Fruit fly (Drosophila melanogaster) whole organism, embryonic: ENCODE results near the gene CG33269.
A peak's percentile ranks its signal among the peaks of the same experiment; 100 is the strongest.

Experiments
- Bgb ChIP-seq: fragments of 200-800 bp; sonication (Bioruptor generic); IDR thresholded peaks from 2 replicates; pipeline ENCODE4 v1.3.6; 2022; ENCODE audit warnings: missing biosample characterization, missing genetic modification characterization; ENCODE audit not compliant: partially characterized antibody
- CG10209 ChIP-seq: fragments of 200-800 bp; sonication (Bioruptor generic); optimal IDR thresholded peaks from 3 replicates; lab custom pipeline; 2017; ENCODE audit warnings: missing biosample characterization, mild to moderate bottlenecking, missing genetic modification characterization, missing genetic modification reagents
- CG11093 ChIP-seq: fragments of 200-800 bp; sonication (Bioruptor generic); IDR thresholded peaks from 3 replicates; pipeline ENCODE4 v1.3.6; 2022; ENCODE audit warnings: missing biosample characterization, missing genetic modification characterization
- CG12391 ChIP-seq: fragments of 200-800 bp; sonication (Bioruptor generic); optimal IDR thresholded peaks from 3 replicates; lab custom pipeline; 2018; ENCODE audit warnings: missing biosample characterization, mild to moderate bottlenecking, missing genetic modification characterization, moderate library complexity
- CG12769 ChIP-seq: fragments of 200-800 bp; sonication (Bioruptor generic); optimal IDR thresholded peaks from 2 replicates; lab custom pipeline; 2019; ENCODE audit warnings: missing biosample characterization, mild to moderate bottlenecking, missing genetic modification characterization, moderate library complexity
- CG12942 ChIP-seq: fragments of 200-800 bp; sonication (Bioruptor generic); optimal IDR thresholded peaks from 3 replicates; lab custom pipeline; 2016; ENCODE audit warnings: missing biosample characterization, missing genetic modification characterization
- CG13123 ChIP-seq: fragments of 200-800 bp; sonication (Bioruptor generic); optimal IDR thresholded peaks from 2 replicates; lab custom pipeline; 2016; ENCODE audit warnings: missing biosample characterization, missing genetic modification characterization
- CG15269 ChIP-seq: fragments of 200-800 bp; sonication (Bioruptor generic); optimal IDR thresholded peaks from 2 replicates; lab custom pipeline; 2018; ENCODE audit warnings: missing biosample characterization, mild to moderate bottlenecking, missing genetic modification characterization, moderate library complexity
- CG15601 ChIP-seq: fragments of 200-800 bp; sonication (Bioruptor generic); optimal IDR thresholded peaks from 3 replicates; lab custom pipeline; 2019; ENCODE audit warnings: missing biosample characterization, mild to moderate bottlenecking, missing genetic modification characterization, moderate library complexity
- CG17385 ChIP-seq: fragments of 200-800 bp; sonication (Bioruptor generic); optimal IDR thresholded peaks from 3 replicates; lab custom pipeline; 2018; ENCODE audit warnings: missing biosample characterization, mild to moderate bottlenecking, missing genetic modification characterization
- CG17829 ChIP-seq: fragments of 200-800 bp; optimal IDR thresholded peaks from 2 replicates; lab custom pipeline; 2019; ENCODE audit warnings: missing biosample characterization, mild to moderate bottlenecking, missing genetic modification characterization, moderate library complexity
- CG2129 ChIP-seq: fragments of 200-800 bp; sonication (Bioruptor generic); IDR thresholded peaks from 2 replicates; pipeline ENCODE4 v1.3.6; 2022; ENCODE audit warnings: missing biosample characterization, missing genetic modification characterization; ENCODE audit not compliant: partially characterized antibody
- CG30020 ChIP-seq: fragments of 200-800 bp; optimal IDR thresholded peaks from 2 replicates; lab custom pipeline; 2019; ENCODE audit warnings: missing biosample characterization, mild to moderate bottlenecking, missing genetic modification characterization, moderate library complexity
- CG4404 ChIP-seq: fragments of 200-800 bp; sonication (Bioruptor generic); IDR thresholded peaks from 2 replicates; pipeline ENCODE4 v1.3.6; 2022; ENCODE audit warnings: missing biosample characterization, missing genetic modification characterization
- CG4424 ChIP-seq: fragments of 200-800 bp; sonication (Bioruptor generic); optimal IDR thresholded peaks from 3 replicates; lab custom pipeline; 2016; ENCODE audit warnings: missing biosample characterization, missing genetic modification characterization
- CG5180 ChIP-seq: fragments of 200-800 bp; sonication (Bioruptor generic); optimal IDR thresholded peaks from 3 replicates; lab custom pipeline; 2017; ENCODE audit warnings: missing biosample characterization, missing genetic modification characterization, mild to moderate bottlenecking, moderate library complexity, missing genetic modification reagents
- CG6272 ChIP-seq: fragments of 200-800 bp; sonication (Bioruptor generic); IDR thresholded peaks from 2 replicates; pipeline ENCODE4 v1.3.6; 2022; ENCODE audit warnings: missing biosample characterization, missing genetic modification characterization
- CG6813 ChIP-seq: fragments of 200-800 bp; sonication (Bioruptor generic); optimal IDR thresholded peaks from 2 replicates; lab custom pipeline; 2017; ENCODE audit warnings: missing biosample characterization, missing genetic modification characterization, mild to moderate bottlenecking, moderate library complexity, missing genetic modification reagents
- CG7786 ChIP-seq: fragments of 200-800 bp; sonication (Bioruptor generic); optimal IDR thresholded peaks from 2 replicates; lab custom pipeline; 2016; ENCODE audit warnings: missing biosample characterization, missing genetic modification characterization
- CG8388 ChIP-seq: fragments of 200-800 bp; sonication (Bioruptor generic); optimal IDR thresholded peaks from 2 replicates; lab custom pipeline; 2019; ENCODE audit warnings: missing biosample characterization, mild to moderate bottlenecking, missing genetic modification characterization, moderate library complexity
- CG8944 ChIP-seq: fragments of 200-800 bp; sonication (Bioruptor generic); optimal IDR thresholded peaks from 3 replicates; lab custom pipeline; 2016; ENCODE audit warnings: missing biosample characterization, missing genetic modification characterization
- CG9727 ChIP-seq: fragments of 200-800 bp; sonication (Bioruptor generic); optimal IDR thresholded peaks from 3 replicates; lab custom pipeline; 2017; ENCODE audit warnings: missing biosample characterization, mild to moderate bottlenecking, missing genetic modification characterization
- CG9797 ChIP-seq: fragments of 200-800 bp; sonication (Bioruptor generic); optimal IDR thresholded peaks from 3 replicates; lab custom pipeline; 2018; ENCODE audit warnings: missing biosample characterization, mild to moderate bottlenecking, missing genetic modification characterization
- D ChIP-seq, 2 experiments: fragments of 200-800 bp in 1 of 2; fragments of >200 bp in 1 of 2; sonication (Bioruptor generic) in 1 of 2; optimal IDR thresholded peaks; 2 replicates in 1 of 2; 3 replicates in 1 of 2; lab custom pipeline; 2017; ENCODE audit warnings: mild to moderate bottlenecking in 1 of 2, missing biosample characterization in 1 of 2, missing genetic modification characterization in 1 of 2, missing genetic modification reagents in 1 of 2
- Dll ChIP-seq: fragments of 200-800 bp; sonication (Bioruptor generic); IDR thresholded peaks from 4 replicates; pipeline ENCODE4 v1.3.6; 2022; ENCODE audit warnings: missing biosample characterization, missing genetic modification characterization; ENCODE audit not compliant: partially characterized antibody
- Dp ChIP-seq: fragments of 200-800 bp; sonication (Bioruptor generic); optimal IDR thresholded peaks from 2 replicates; lab custom pipeline; 2018; ENCODE audit warnings: missing biosample characterization, mild to moderate bottlenecking, missing genetic modification characterization, moderate library complexity
- Drgx ChIP-seq: fragments of 200-800 bp; sonication (Bioruptor generic); IDR thresholded peaks from 2 replicates; pipeline ENCODE4 v1.3.6; 2022; ENCODE audit warnings: missing biosample characterization, missing genetic modification characterization
- Fer1 ChIP-seq: fragments of 200-800 bp; sonication (Bioruptor generic); optimal IDR thresholded peaks from 2 replicates; lab custom pipeline; 2017; ENCODE audit warnings: missing biosample characterization, mild to moderate bottlenecking, missing genetic modification characterization
- Gsc ChIP-seq: fragments of 200-800 bp; sonication (Bioruptor generic); IDR thresholded peaks from 2 replicates; pipeline ENCODE4 v1.3.6; 2022; ENCODE audit warnings: missing biosample characterization, missing genetic modification characterization
- H2.0 ChIP-seq: fragments of 200-800 bp; sonication (Bioruptor generic); IDR thresholded peaks from 2 replicates; pipeline ENCODE4 v1.3.6; 2022; ENCODE audit warnings: missing biosample characterization, missing genetic modification characterization
- Meics ChIP-seq: fragments of 200-800 bp; sonication (Bioruptor generic); optimal IDR thresholded peaks from 2 replicates; lab custom pipeline; 2017; ENCODE audit warnings: missing biosample characterization, mild to moderate bottlenecking, missing genetic modification characterization
- Optix ChIP-seq: fragments of 200-800 bp; sonication (Bioruptor generic); IDR thresholded peaks from 3 replicates; pipeline ENCODE4 v1.3.6; 2022; ENCODE audit warnings: missing biosample characterization, missing genetic modification characterization
- Ravus ChIP-seq: fragments of 200-800 bp; sonication (Bioruptor generic); IDR thresholded peaks from 2 replicates; pipeline ENCODE4 v1.3.6; 2022; ENCODE audit warnings: missing biosample characterization, missing genetic modification characterization
- Spps ChIP-seq: fragments of 200-800 bp; sonication (Bioruptor generic); optimal IDR thresholded peaks from 2 replicates; lab custom pipeline; 2018; ENCODE audit warnings: missing biosample characterization, mild to moderate bottlenecking, missing genetic modification characterization
- Trl ChIP-seq, 3 experiments: fragments of >200 bp in 2 of 3; fragments of 200-800 bp in 1 of 3; sonication (Bioruptor generic) in 1 of 3; optimal IDR thresholded peaks; 2 replicates in 1 of 3; 3 replicates in 2 of 3; lab custom pipeline; 2016 to 2017; ENCODE audit warnings: missing biosample characterization in 1 of 3, missing genetic modification characterization in 1 of 3
- Xrp1 ChIP-seq: fragments of 200-800 bp; sonication (Bioruptor generic); IDR thresholded peaks from 2 replicates; pipeline ENCODE4 v1.3.6; 2022; ENCODE audit warnings: missing biosample characterization, missing genetic modification characterization
- YL-1 ChIP-seq: fragments of 200-800 bp; sonication (Bioruptor generic); optimal IDR thresholded peaks from 3 replicates; lab custom pipeline; 2017; ENCODE audit warnings: missing biosample characterization, mild to moderate bottlenecking, missing genetic modification characterization
- abd-A ChIP-seq: fragments of 200-800 bp; sonication (Bioruptor generic); optimal IDR thresholded peaks from 3 replicates; lab custom pipeline; 2019; ENCODE audit warnings: missing biosample characterization, mild to moderate bottlenecking, missing genetic modification characterization, moderate library complexity
- bowl ChIP-seq: fragments of 200-800 bp; sonication (Bioruptor generic); IDR thresholded peaks from 2 replicates; pipeline ENCODE4 v1.3.6; 2022; ENCODE audit warnings: missing biosample characterization, missing genetic modification characterization
- cwo ChIP-seq: fragments of 200-800 bp; sonication (Bioruptor generic); optimal IDR thresholded peaks from 3 replicates; lab custom pipeline; 2017; ENCODE audit warnings: missing biosample characterization, missing genetic modification characterization, mild to moderate bottlenecking, moderate library complexity, missing genetic modification reagents
- dan ChIP-seq: fragments of 200-800 bp; sonication (Bioruptor generic); IDR thresholded peaks from 2 replicates; pipeline ENCODE4 v1.3.6; 2022; ENCODE audit warnings: missing biosample characterization, missing genetic modification characterization
- gro ChIP-seq: fragments of 200-800 bp; sonication (Bioruptor generic); optimal IDR thresholded peaks from 2 replicates; lab custom pipeline; 2016; ENCODE audit warnings: missing biosample characterization, missing genetic modification characterization
- maf-S ChIP-seq: fragments of 200-800 bp; sonication (Bioruptor generic); optimal IDR thresholded peaks from 2 replicates; lab custom pipeline; 2016; ENCODE audit warnings: missing biosample characterization, missing genetic modification characterization
- otp ChIP-seq: fragments of 200-800 bp; sonication (Bioruptor generic); IDR thresholded peaks from 3 replicates; pipeline ENCODE4, ENCODE4 v1.3.6; 2022; ENCODE audit warnings: missing biosample characterization, missing genetic modification characterization
- p53 ChIP-seq: fragments of 200-800 bp; sonication (Bioruptor generic); optimal IDR thresholded peaks from 2 replicates; lab custom pipeline; 2016; ENCODE audit warnings: missing biosample characterization, missing genetic modification characterization
- shn ChIP-seq: fragments of 200-800 bp; sonication (Bioruptor generic); optimal IDR thresholded peaks from 3 replicates; lab custom pipeline; 2016; ENCODE audit warnings: missing biosample characterization, missing genetic modification characterization
- yki ChIP-seq: fragments of >200 bp; optimal IDR thresholded peaks from 3 replicates; lab custom pipeline; 2018
- z ChIP-seq: fragments of 200-800 bp; sonication (Bioruptor generic); IDR thresholded peaks from 3 replicates; pipeline ENCODE4 v1.3.6; 2022; ENCODE audit warnings: missing biosample characterization, missing genetic modification characterization
- zen ChIP-seq: fragments of 200-800 bp; sonication (Bioruptor generic); optimal IDR thresholded peaks from 3 replicates; lab custom pipeline; 2018; ENCODE audit warnings: missing biosample characterization, mild to moderate bottlenecking, missing genetic modification characterization, moderate library complexity
- zf30C ChIP-seq: fragments of 200-800 bp; sonication (Bioruptor generic); optimal IDR thresholded peaks from 3 replicates; lab custom pipeline; 2018; ENCODE audit warnings: missing biosample characterization, mild to moderate bottlenecking, missing genetic modification characterization

Gene CG33269

dm6 chr3L:11626229-11626826 lies 44.3 kb upstream of the CG33269 start, which contains the start of gene PCID2 (continued):
- TF ChIP-seq D (optimal IDR thresholded peaks at IDR 0.05; lab: Kevin White, UChicago) = no peak
- TF ChIP-seq D (GFP tag; optimal IDR thresholded peaks at IDR 0.05; lab: Kevin White, UChicago) = no peak
- no peak for TF ChIP-seq CG12391 (tag; lab: Kevin White, UChicago)
- no peak for TF ChIP-seq bowl (GFP tag; lab: Robert Waterston, UW)
- TF ChIP-seq CG5180 (GFP tag; lab: Kevin White, UChicago) = no peak
- TF ChIP-seq z (GFP tag; lab: Robert Waterston, UW) = no peak
- TF ChIP-seq CG30020 = no peak
- no peak for TF ChIP-seq CG17385
- no peak for TF ChIP-seq Meics (GFP tag; lab: Kevin White, UChicago)
- no peak for TF ChIP-seq CG6813
- no peak for TF ChIP-seq zf30C (GFP tag; lab: Kevin White, UChicago)
- no peak for TF ChIP-seq CG4404
- no peak for TF ChIP-seq abd-A (tag; lab: Kevin White, UChicago)
- TF ChIP-seq Fer1 (GFP tag; lab: Kevin White, UChicago) = no peak
- TF ChIP-seq CG10209 (GFP tag; lab: Kevin White, UChicago) = no peak
- no peak for TF ChIP-seq Ravus (GFP tag; lab: Robert Waterston, UW)
- TF ChIP-seq cwo (GFP tag; lab: Kevin White, UChicago) = no peak
- no peak for TF ChIP-seq Optix (GFP tag; lab: Robert Waterston, UW)
- peak; percentile 74 for TF ChIP-seq Bgb (GFP tag; lab: Robert Waterston, UW)
- TF ChIP-seq CG12942 (GFP tag; lab: Kevin White, UChicago) = no peak
- TF ChIP-seq otp (GFP tag; lab: Robert Waterston, UW) = no peak
- TF ChIP-seq CG11093 (GFP tag; lab: Robert Waterston, UW) = no peak
- TF ChIP-seq zen (tag; lab: Kevin White, UChicago) = no peak
- TF ChIP-seq CG8388 (GFP tag; lab: Kevin White, UChicago) = no peak
- TF ChIP-seq CG6272 = no peak
- no peak for TF ChIP-seq CG13123
- TF ChIP-seq Xrp1 (GFP tag; lab: Robert Waterston, UW) = no peak
- no peak for TF ChIP-seq Trl (optimal IDR thresholded peaks at IDR 0.05; lab: Kevin White, UChicago)
- TF ChIP-seq Trl (GFP tag; optimal IDR thresholded peaks at IDR 0.05; lab: Kevin White, UChicago) = no peak
- no peak for TF ChIP-seq YL-1 (GFP tag; lab: Kevin White, UChicago)
- TF ChIP-seq Gsc (GFP tag; lab: Robert Waterston, UW) = no peak
- no peak for TF ChIP-seq CG4424
- no peak for TF ChIP-seq CG9797 (GFP tag; lab: Kevin White, UChicago)
- TF ChIP-seq shn (GFP tag; lab: Kevin White, UChicago) = no peak
- no peak for TF ChIP-seq CG15601
- no peak for TF ChIP-seq CG7786 (GFP tag; lab: Kevin White, UChicago)
- TF ChIP-seq CG8944 = no peak
- TF ChIP-seq Spps = no peak
- no peak for TF ChIP-seq H2.0
- TF ChIP-seq gro (GFP tag; lab: Kevin White, UChicago) = no peak
- TF ChIP-seq CG15269 (tag; lab: Kevin White, UChicago) = no peak
- no peak for TF ChIP-seq maf-S (GFP tag; lab: Kevin White, UChicago)
- no peak for TF ChIP-seq CG9727 (GFP tag; lab: Kevin White, UChicago)
- peak; percentile 32 for TF ChIP-seq Dp
- peak; percentile 58 for TF ChIP-seq CG2129 (GFP tag; lab: Robert Waterston, UW)
- TF ChIP-seq CG12769 (tag; lab: Kevin White, UChicago) = no peak
- no peak for TF ChIP-seq dan
- no peak for TF ChIP-seq yki (lab: Kevin White, UChicago)
- no peak for TF ChIP-seq p53 (GFP tag; lab: Kevin White, UChicago)
- TF ChIP-seq Drgx (GFP tag; lab: Robert Waterston, UW) = no peak
- TF ChIP-seq Dll (GFP tag; lab: Robert Waterston, UW) = peak; percentile 87
- no peak for TF ChIP-seq CG17829 (tag; lab: Kevin White, UChicago)
